Fruit fly (Drosophila melanogaster): Measurements from ENCODE around the gene rho.

Gene rho

dm6 chr3L:1517274-1518047 lies 53.9 kb downstream of the rho start (continued):
- TF ChIP-seq Meics (GFP tag; optimal IDR thresholded peaks at IDR 0.05) (no peak), Poxn (GFP tag; IDR thresholded peaks at IDR 0.05) (no peak), Taf1 (GFP tag; IDR thresholded peaks at IDR 0.05) (peak; percentile 44; the same call in 1 of the 2 replicates), CG14667 (GFP tag; IDR thresholded peaks at IDR 0.05) (0 out of 2 replicates have a peak, but pooled peaks have one; percentile 27), eyg (GFP tag; optimal IDR thresholded peaks at IDR 0.05) (no peak), CG5953 (GFP tag; IDR thresholded peaks at IDR 0.05) (no peak), CG7963 (GFP tag; IDR thresholded peaks at IDR 0.05; ENCODE audit: partially characterized antibody) (peak; percentile 72; the same call in 2 of the 3 replicates), Xbp1 (GFP tag; optimal IDR thresholded peaks at IDR 0.05) (peak; percentile 74), Hr3 (GFP tag; optimal IDR thresholded peaks at IDR 0.05) (peak; percentile 67), CG10274 (GFP tag; optimal IDR thresholded peaks at IDR 0.05) (peak; percentile 73), CG2889 (GFP tag; IDR thresholded peaks at IDR 0.05) (peak; percentile 43; the same call in 1 of the 3 replicates), pfk (GFP tag; optimal IDR thresholded peaks at IDR 0.05) (peak; percentile 98), ab (GFP tag; optimal IDR thresholded peaks at IDR 0.05) (peak; percentile 5), caup (GFP tag; optimal IDR thresholded peaks at IDR 0.05; ENCODE audit: severe bottlenecking) (peak; percentile 38), scrt (GFP tag; optimal IDR thresholded peaks at IDR 0.05) (no peak), CG3847 (GFP tag; IDR thresholded peaks at IDR 0.05) (peak; percentile 41), zen2 (GFP tag; IDR thresholded peaks at IDR 0.05; ENCODE audit: partially characterized antibody) (peak; percentile 62), Ssrp (tag; optimal IDR thresholded peaks at IDR 0.05) (no peak), lmd (GFP tag; IDR thresholded peaks at IDR 0.05) (peak; percentile 40; the same call in 1 of the 2 replicates), jumu (GFP tag; optimal IDR thresholded peaks at IDR 0.05) (peak; percentile 80), CoRest (tag; optimal IDR thresholded peaks at IDR 0.05) (peak; percentile 74), NfI (GFP tag; optimal IDR thresholded peaks at IDR 0.05) (peak; percentile 52), BEAF-32 (GFP tag; optimal IDR thresholded peaks at IDR 0.05) (peak; percentile 94), CG33557 (GFP tag; optimal IDR thresholded peaks at IDR 0.05) (peak; percentile 3), CG16813 (GFP tag; IDR thresholded peaks at IDR 0.05; ENCODE audit: partially characterized antibody) (peak; percentile 84), Sin3A (optimal IDR thresholded peaks at IDR 0.05) (peak; percentile 96), Scr (GFP tag; IDR thresholded peaks at IDR 0.05; ENCODE audit: partially characterized antibody) (peak; percentile 84), CG7786 (GFP tag; optimal IDR thresholded peaks at IDR 0.05) (peak; percentile 87), lbe (GFP tag; optimal IDR thresholded peaks at IDR 0.05) (peak; percentile 54), ind (GFP tag; optimal IDR thresholded peaks at IDR 0.05) (peak; percentile 77), slp2 (GFP tag; optimal IDR thresholded peaks at IDR 0.05) (peak; percentile 48), CG9797 (GFP tag; optimal IDR thresholded peaks at IDR 0.05) (peak; percentile 46), CG13424 (tag; optimal IDR thresholded peaks at IDR 0.05) (no peak), CG9932 (GFP tag; IDR thresholded peaks at IDR 0.05) (peak; percentile 77), CG7745 (tag; optimal IDR thresholded peaks at IDR 0.05) (no peak), Doc2 (GFP tag; IDR thresholded peaks at IDR 0.05) (no peak), CG6791 (GFP tag; IDR thresholded peaks at IDR 0.05; ENCODE audit: partially characterized antibody) (peak; percentile 80), CG7372 (GFP tag; IDR thresholded peaks at IDR 0.05) (no peak), CG18262 (tag; optimal IDR thresholded peaks at IDR 0.05) (peak; percentile 21), chif (GFP tag; optimal IDR thresholded peaks at IDR 0.05) (peak; percentile 50 to 70), CG6813 (GFP tag; optimal IDR thresholded peaks at IDR 0.05) (no peak), CG2199 (GFP tag; IDR thresholded peaks at IDR 0.05) (0 out of 3 replicates have a peak, but pooled peaks have one; percentile 11), MESR4 (GFP tag; optimal IDR thresholded peaks at IDR 0.05) (peak; percentile 92), TFAM (GFP tag; optimal IDR thresholded peaks at IDR 0.05) (no peak), zen (tag; optimal IDR thresholded peaks at IDR 0.05) (no peak), CTCF (GFP tag; optimal IDR thresholded peaks at IDR 0.05) (peak; percentile 48), CG13296 (GFP tag; optimal IDR thresholded peaks at IDR 0.05) (no peak), CG2129 (GFP tag; IDR thresholded peaks at IDR 0.05; ENCODE audit: partially characterized antibody) (peak; percentile 53), CG3163 (GFP tag; optimal IDR thresholded peaks at IDR 0.05) (peak; percentile 51)
